Fruit fly (Drosophila melanogaster) whole organism, prepupa: ENCODE data around the gene GlcAT-S.

Source experiments
- CG6163 ChIP-seq: fragments of 200-800 bp; sonication (Bioruptor generic); IDR thresholded peaks from 3 replicates; pipeline ENCODE4 v1.3.6; 2022; ENCODE audit warnings: missing biosample characterization, missing genetic modification characterization
- Lpt ChIP-seq: fragments of 200-800 bp; sonication (Bioruptor generic); optimal IDR thresholded peaks from 3 replicates; lab custom pipeline; 2016; ENCODE audit warnings: missing biosample characterization, missing genetic modification characterization
- Smox ChIP-seq: fragments of 200-800 bp; sonication (Bioruptor generic); optimal IDR thresholded peaks from 3 replicates; lab custom pipeline; 2016; ENCODE audit warnings: missing biosample characterization, missing genetic modification characterization
- Sox102F ChIP-seq: fragments of 200-800 bp; sonication (Bioruptor generic); optimal IDR thresholded peaks from 2 replicates; lab custom pipeline; 2016; ENCODE audit warnings: missing biosample characterization, mild to moderate bottlenecking, missing genetic modification characterization

dm6 chr2L:9569131-9569530, 47.1 kb upstream of the GlcAT-S start:
- TF ChIP-seq Sox102F (GFP tag; lab: Kevin White, UChicago) (no peak), Lpt (GFP tag; lab: Kevin White, UChicago) (no peak), CG6163 (no peak), Smox (no peak)
